Fruit fly (Drosophila melanogaster): ENCODE results near the gene CG43248.
A peak's percentile ranks its signal among the peaks of the same experiment; 100 is the strongest.

The CG43248 gene

DNA sequence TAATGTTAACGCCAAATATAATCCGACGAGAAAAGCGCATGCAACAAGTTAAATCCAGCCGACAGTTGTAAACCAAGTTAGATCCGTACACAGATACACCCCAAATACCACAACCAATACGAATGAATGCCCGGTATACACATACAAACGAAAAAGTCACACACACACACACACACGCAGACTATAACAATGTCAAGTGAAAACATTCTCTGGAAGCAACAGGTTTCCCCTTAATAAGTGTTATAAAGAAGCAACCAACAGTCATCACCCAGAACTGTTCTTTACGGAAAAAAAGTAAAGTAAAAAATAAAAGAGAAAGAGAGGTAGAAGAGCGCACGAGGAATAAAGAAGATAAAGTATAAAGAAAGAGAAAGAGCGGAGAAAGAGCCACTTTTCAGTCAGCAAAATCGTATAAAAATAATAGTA is 4.5 kb upstream of the CG43248 start:
- TF ChIP-seq woc (GFP tag; optimal IDR thresholded peaks at IDR 0.05), result peak; percentile 20
- TF ChIP-seq GATAd (GFP tag; optimal IDR thresholded peaks at IDR 0.05), result no peak
- TF ChIP-seq Rel (GFP tag; optimal IDR thresholded peaks at IDR 0.05), result no peak
- peak; percentile 77 for TF ChIP-seq Rel (tag; optimal IDR thresholded peaks at IDR 0.05)
- peak; percentile 44 for TF ChIP-seq N (GFP tag; optimal IDR thresholded peaks at IDR 0.05)
- peak in 1 of 2 experiments; percentile 51 for TF ChIP-seq dl (GFP tag; optimal IDR thresholded peaks at IDR 0.05; ENCODE audit: insufficient read depth in 1 of 2, partially characterized antibody in 2 of 2)
- no peak for TF ChIP-seq Dif (GFP tag; optimal IDR thresholded peaks at IDR 0.05; ENCODE audit: partially characterized antibody)

DNA sequence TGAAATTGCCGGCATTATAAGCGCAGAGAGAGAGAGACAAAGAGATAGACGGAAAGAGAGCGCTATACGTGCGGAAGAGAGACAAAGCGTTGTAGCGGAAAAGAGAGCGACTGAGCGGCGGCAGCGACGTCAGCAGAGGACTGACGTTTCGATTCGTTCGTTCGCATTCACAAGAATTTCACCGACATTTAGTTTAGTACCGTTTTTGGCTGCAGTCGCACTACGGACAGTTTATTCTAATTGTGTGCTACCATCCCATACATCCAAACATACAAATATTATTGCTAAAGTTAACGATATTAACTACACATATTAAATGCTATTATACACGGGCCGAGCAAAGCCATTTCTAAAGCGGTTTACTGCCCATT is 3.9 kb upstream of the CG43248 start, which contains the start of gene CrebA:
Gene CrebA (plus strand): TSS at position 168 of the 371 bp plus-strand sequence.
- TF ChIP-seq dl (GFP tag; optimal IDR thresholded peaks at IDR 0.05; ENCODE audit: insufficient read depth in 1 of 2, partially characterized antibody in 2 of 2), result peak; percentile 83 to 89
- peak; percentile 31 for TF ChIP-seq sage (GFP tag; optimal IDR thresholded peaks at IDR 0.05)
- TF ChIP-seq Vsx2 (GFP tag; optimal IDR thresholded peaks at IDR 0.05; ENCODE audit: partially characterized antibody), result peak; percentile 81
- no peak for TF ChIP-seq Rel (GFP tag; optimal IDR thresholded peaks at IDR 0.05)
- TF ChIP-seq Rel (tag; optimal IDR thresholded peaks at IDR 0.05), result peak; percentile 18
- no peak for TF ChIP-seq dsf (GFP tag; optimal IDR thresholded peaks at IDR 0.05; ENCODE audit: borderline replicate concordance)
- peak; percentile 80 for TF ChIP-seq Hr83 (GFP tag; optimal IDR thresholded peaks at IDR 0.05; ENCODE audit: poor library complexity, severe bottlenecking)
- peak; percentile 91 for TF ChIP-seq Dif (GFP tag; optimal IDR thresholded peaks at IDR 0.05; ENCODE audit: partially characterized antibody)
- TF ChIP-seq Myc (optimal IDR thresholded peaks at IDR 0.05), result no peak

DNA sequence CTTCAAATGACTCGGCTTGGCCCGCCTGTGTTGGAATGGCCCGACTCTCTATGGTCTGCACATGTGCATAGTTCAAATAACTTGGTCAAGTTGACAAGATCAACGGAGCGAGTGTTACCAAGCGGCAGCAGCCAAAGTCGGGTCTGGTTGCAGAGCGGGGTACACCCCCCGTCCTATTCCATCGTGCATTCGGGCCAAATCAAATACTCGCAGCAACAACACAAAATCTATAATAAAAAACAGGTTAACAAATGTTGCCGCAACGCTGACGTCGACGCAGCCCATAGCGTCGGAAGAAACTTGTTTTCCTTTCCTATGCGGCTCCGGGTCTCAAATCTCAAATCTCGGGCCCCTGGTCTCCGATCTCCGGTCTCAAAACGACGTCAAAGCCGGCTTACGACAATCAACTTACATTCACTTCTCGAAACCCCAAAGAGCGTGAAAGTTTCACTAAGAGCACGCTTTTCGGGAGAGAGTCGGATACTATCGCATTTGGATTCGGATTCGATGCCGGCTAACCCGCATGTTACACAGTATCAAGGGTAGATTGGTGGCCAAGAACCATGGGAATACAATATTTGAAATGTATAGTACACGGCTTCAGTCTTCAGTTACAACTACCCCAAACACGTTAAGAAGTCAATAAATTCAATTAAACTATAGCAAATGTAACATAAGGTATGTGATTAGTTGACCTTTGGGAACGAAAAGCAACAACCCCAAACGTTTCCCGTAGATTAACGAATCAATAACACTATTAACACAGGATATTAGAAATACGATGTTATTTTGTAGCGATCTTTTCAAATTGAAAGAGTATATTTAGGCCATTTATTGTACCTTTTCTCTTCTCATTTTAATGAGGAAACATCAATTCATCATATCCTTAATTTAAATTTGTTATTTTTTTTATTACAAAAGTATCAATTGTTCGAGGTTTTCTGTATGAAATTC is 3.3 kb upstream of the CG43248 start:
- TF ChIP-seq Dif (GFP tag; optimal IDR thresholded peaks at IDR 0.05; ENCODE audit: partially characterized antibody) (peak; percentile 88), Abd-B (GFP tag; optimal IDR thresholded peaks at IDR 0.05) (no peak), Sp1 (GFP tag; optimal IDR thresholded peaks at IDR 0.05) (peak; percentile 88), Hnf4 (GFP tag; optimal IDR thresholded peaks at IDR 0.05) (peak; percentile 75), fru (GFP tag; optimal IDR thresholded peaks at IDR 0.05) (peak; percentile 71), dl (GFP tag; optimal IDR thresholded peaks at IDR 0.05; ENCODE audit: insufficient read depth in 1 of 2, partially characterized antibody in 2 of 2) (peak; percentile 53 to 59), rgr (GFP tag; optimal IDR thresholded peaks at IDR 0.05) (peak; percentile 58), ey (GFP tag; optimal IDR thresholded peaks at IDR 0.05) (peak; percentile 75), Mio (GFP tag; optimal IDR thresholded peaks at IDR 0.05) (no peak), sage (GFP tag; optimal IDR thresholded peaks at IDR 0.05) (no peak), CG32264 (GFP tag; optimal IDR thresholded peaks at IDR 0.05) (no peak), Rel (GFP tag; optimal IDR thresholded peaks at IDR 0.05) (no peak), Rel (tag; optimal IDR thresholded peaks at IDR 0.05) (peak; percentile 15), woc (GFP tag; optimal IDR thresholded peaks at IDR 0.05) (peak; percentile 95), lola (GFP tag; optimal IDR thresholded peaks at IDR 0.05) (no peak), usp (GFP tag; optimal IDR thresholded peaks at IDR 0.05) (no peak), psq (GFP tag; optimal IDR thresholded peaks at IDR 0.05) (peak; percentile 69), Jra (GFP tag; optimal IDR thresholded peaks at IDR 0.05) (peak; percentile 23), N (GFP tag; optimal IDR thresholded peaks at IDR 0.05) (no peak), sv (GFP tag; optimal IDR thresholded peaks at IDR 0.05) (peak; percentile 54), Hr83 (GFP tag; optimal IDR thresholded peaks at IDR 0.05; ENCODE audit: poor library complexity, severe bottlenecking) (no peak), Vsx2 (GFP tag; optimal IDR thresholded peaks at IDR 0.05; ENCODE audit: partially characterized antibody) (no peak), Dfd (GFP tag; optimal IDR thresholded peaks at IDR 0.05) (no peak), CrebA (GFP tag; optimal IDR thresholded peaks at IDR 0.05; ENCODE audit: borderline replicate concordance) (peak; percentile 31), pan (optimal IDR thresholded peaks at IDR 0.05) (peak; percentile 89), foxo (GFP tag; optimal IDR thresholded peaks at IDR 0.05) (peak; percentile 32 to 76), br (GFP tag; optimal IDR thresholded peaks at IDR 0.05) (peak; percentile 65), GATAd (GFP tag; optimal IDR thresholded peaks at IDR 0.05) (no peak), tai (GFP tag; optimal IDR thresholded peaks at IDR 0.05) (peak; percentile 75), OdsH (GFP tag; optimal IDR thresholded peaks at IDR 0.05) (peak; percentile 64), h (GFP tag; optimal IDR thresholded peaks at IDR 0.05) (peak; percentile 57), dmrt93B (GFP tag; optimal IDR thresholded peaks at IDR 0.05) (peak; percentile 78), HLH106 (tag; optimal IDR thresholded peaks at IDR 0.05) (peak; percentile 77), Myc (optimal IDR thresholded peaks at IDR 0.05) (no peak), CG9705 (GFP tag; optimal IDR thresholded peaks at IDR 0.05) (peak; percentile 32), Hr78 (GFP tag; optimal IDR thresholded peaks at IDR 0.05) (no peak), brk (GFP tag; optimal IDR thresholded peaks at IDR 0.05) (no peak), dsf (GFP tag; optimal IDR thresholded peaks at IDR 0.05; ENCODE audit: borderline replicate concordance) (no peak), jim (GFP tag; optimal IDR thresholded peaks at IDR 0.05) (no peak)

Measured in whole organism, wandering third instar larva.